Fruit fly (Drosophila melanogaster) whole organism, prepupa: ENCODE data around the gene CG33689.

ENCODE experiments used
- Blimp-1 ChIP-seq: fragments of 200-800 bp; sonication (Bioruptor generic); optimal IDR thresholded peaks from 3 replicates; lab custom pipeline; 2017; ENCODE audit warnings: missing biosample characterization, missing genetic modification characterization, mild to moderate bottlenecking, moderate library complexity, missing genetic modification reagents
- CG10669 ChIP-seq: fragments of 200-800 bp; sonication (Bioruptor generic); optimal IDR thresholded peaks from 3 replicates; lab custom pipeline; 2018; ENCODE audit warnings: missing biosample characterization, mild to moderate bottlenecking, missing genetic modification characterization, moderate library complexity
- CG11762 ChIP-seq: fragments of 200-800 bp; sonication (Bioruptor generic); optimal IDR thresholded peaks from 3 replicates; lab custom pipeline; 2016; ENCODE audit warnings: missing biosample characterization, missing genetic modification characterization; ENCODE audit not compliant: insufficient read depth
- CG11902 ChIP-seq: fragments of 200-800 bp; sonication (Bioruptor generic); optimal IDR thresholded peaks from 3 replicates; lab custom pipeline; 2016; ENCODE audit warnings: missing biosample characterization, missing genetic modification characterization
- CG15336 ChIP-seq: fragments of 200-800 bp; sonication (Bioruptor generic); IDR thresholded peaks from 2 replicates; pipeline ENCODE4 v1.3.6; 2022; ENCODE audit warnings: missing biosample characterization, missing genetic modification characterization
- CG1621 ChIP-seq: fragments of 200-800 bp; sonication (Bioruptor generic); optimal IDR thresholded peaks from 3 replicates; lab custom pipeline; 2018; ENCODE audit warnings: missing biosample characterization, mild to moderate bottlenecking, missing genetic modification characterization
- CG16779 ChIP-seq: fragments of 200-800 bp; sonication (Bioruptor generic); optimal IDR thresholded peaks from 3 replicates; lab custom pipeline; 2017; ENCODE audit warnings: missing biosample characterization, mild to moderate bottlenecking, missing genetic modification characterization
- CG31627 ChIP-seq: fragments of 200-800 bp; sonication (Bioruptor generic); optimal IDR thresholded peaks from 3 replicates; lab custom pipeline; 2016; ENCODE audit warnings: missing biosample characterization, missing genetic modification characterization
- CG32006 ChIP-seq: fragments of 200-800 bp; sonication (Bioruptor generic); optimal IDR thresholded peaks from 3 replicates; lab custom pipeline; 2017; ENCODE audit warnings: missing biosample characterization, mild to moderate bottlenecking, missing genetic modification characterization
- CG34406 ChIP-seq: fragments of 200-800 bp; sonication (Bioruptor generic); optimal IDR thresholded peaks from 3 replicates; lab custom pipeline; 2016; ENCODE audit warnings: missing biosample characterization, missing genetic modification characterization
- CG3919 ChIP-seq: fragments of 200-800 bp; sonication (Bioruptor generic); optimal IDR thresholded peaks from 3 replicates; lab custom pipeline; 2016; ENCODE audit warnings: missing biosample characterization, missing genetic modification characterization
- CG4318 ChIP-seq: fragments of 200-800 bp; sonication (Bioruptor generic); optimal IDR thresholded peaks from 3 replicates; lab custom pipeline; 2017; ENCODE audit warnings: missing biosample characterization, mild to moderate bottlenecking, missing genetic modification characterization
- CG6163 ChIP-seq: fragments of 200-800 bp; sonication (Bioruptor generic); IDR thresholded peaks from 3 replicates; pipeline ENCODE4 v1.3.6; 2022; ENCODE audit warnings: missing biosample characterization, missing genetic modification characterization
- CG6792 ChIP-seq: fragments of 200-800 bp; sonication (Bioruptor generic); optimal IDR thresholded peaks from 3 replicates; lab custom pipeline; 2016; ENCODE audit warnings: missing biosample characterization, missing genetic modification characterization
- CG6808 ChIP-seq: fragments of 200-800 bp; sonication (Bioruptor generic); optimal IDR thresholded peaks from 3 replicates; lab custom pipeline; 2017; ENCODE audit warnings: missing biosample characterization, missing genetic modification characterization, mild to moderate bottlenecking, moderate library complexity, missing genetic modification reagents
- CG7368 ChIP-seq: fragments of 200-800 bp; sonication (Bioruptor generic); optimal IDR thresholded peaks from 3 replicates; lab custom pipeline; 2016; ENCODE audit warnings: missing biosample characterization, missing genetic modification characterization
- CG8119 ChIP-seq: fragments of 200-800 bp; sonication (Bioruptor generic); IDR thresholded peaks from 3 replicates; pipeline ENCODE4 v1.3.6; 2022; ENCODE audit warnings: missing biosample characterization, missing genetic modification characterization
- CG8319 ChIP-seq: fragments of 200-800 bp; sonication (Bioruptor generic); optimal IDR thresholded peaks from 3 replicates; lab custom pipeline; 2016; ENCODE audit warnings: missing biosample characterization, missing genetic modification characterization
- CG8632 ChIP-seq: fragments of 200-800 bp; sonication (Bioruptor generic); optimal IDR thresholded peaks from 3 replicates; lab custom pipeline; 2016; ENCODE audit warnings: missing biosample characterization, missing genetic modification characterization
- CG9139 ChIP-seq: fragments of 200-800 bp; sonication (Bioruptor generic); optimal IDR thresholded peaks from 3 replicates; lab custom pipeline; 2017; ENCODE audit warnings: missing biosample characterization, mild to moderate bottlenecking, missing genetic modification characterization
- Eip78C ChIP-seq: fragments of 200-800 bp; sonication (Bioruptor generic); peaks from one replicate; lab custom pipeline; 2016; ENCODE audit warnings: missing biosample characterization, missing genetic modification characterization
- Ets21C ChIP-seq: fragments of 200-800 bp; sonication (Bioruptor generic); optimal IDR thresholded peaks from 3 replicates; lab custom pipeline; 2016; ENCODE audit warnings: missing biosample characterization, missing genetic modification characterization
- Ets96B ChIP-seq: fragments of 200-800 bp; optimal IDR thresholded peaks from 2 replicates; lab custom pipeline; 2019; ENCODE audit warnings: missing biosample characterization, mild to moderate bottlenecking, missing genetic modification characterization, moderate library complexity
- Hr38 ChIP-seq: sonication (Bioruptor generic); optimal IDR thresholded peaks from 2 replicates; lab custom pipeline; 2016; ENCODE audit warnings: missing biosample characterization, missing genetic modification characterization
- Hr39 ChIP-seq: fragments of 200-800 bp; sonication (Bioruptor generic); optimal IDR thresholded peaks from 2 replicates; lab custom pipeline; 2016; ENCODE audit warnings: missing biosample characterization, missing genetic modification characterization
- Lpt ChIP-seq: fragments of 200-800 bp; sonication (Bioruptor generic); optimal IDR thresholded peaks from 3 replicates; lab custom pipeline; 2016; ENCODE audit warnings: missing biosample characterization, missing genetic modification characterization
- Met ChIP-seq: fragments of 200-800 bp; sonication (Bioruptor generic); optimal IDR thresholded peaks from 3 replicates; lab custom pipeline; 2016; ENCODE audit warnings: missing biosample characterization, missing genetic modification characterization
- OdsH ChIP-seq: fragments of 200-800 bp; sonication (Bioruptor generic); optimal IDR thresholded peaks from 3 replicates; lab custom pipeline; 2016; ENCODE audit warnings: missing biosample characterization, missing genetic modification characterization
- Smox ChIP-seq: fragments of 200-800 bp; sonication (Bioruptor generic); optimal IDR thresholded peaks from 3 replicates; lab custom pipeline; 2016; ENCODE audit warnings: missing biosample characterization, missing genetic modification characterization
- Sox102F ChIP-seq: fragments of 200-800 bp; sonication (Bioruptor generic); optimal IDR thresholded peaks from 2 replicates; lab custom pipeline; 2016; ENCODE audit warnings: missing biosample characterization, mild to moderate bottlenecking, missing genetic modification characterization
- Sox14 ChIP-seq: fragments of 200-800 bp; sonication (Bioruptor generic); optimal IDR thresholded peaks from 3 replicates; lab custom pipeline; 2016; ENCODE audit warnings: missing biosample characterization, missing genetic modification characterization
- Sox15 ChIP-seq: fragments of 200-800 bp; sonication (Bioruptor generic); optimal IDR thresholded peaks from 3 replicates; lab custom pipeline; 2016; ENCODE audit warnings: missing biosample characterization, missing genetic modification characterization
- achi ChIP-seq: fragments of 200-800 bp; sonication (Bioruptor generic); optimal IDR thresholded peaks from 3 replicates; lab custom pipeline; 2016; ENCODE audit warnings: missing biosample characterization, missing genetic modification characterization
- acj6 ChIP-seq: fragments of 200-800 bp; sonication (Bioruptor generic); optimal IDR thresholded peaks from 3 replicates; lab custom pipeline; 2016; ENCODE audit warnings: missing biosample characterization, missing genetic modification characterization
- cyc ChIP-seq: fragments of 200-800 bp; sonication (Bioruptor generic); optimal IDR thresholded peaks from 3 replicates; lab custom pipeline; 2016; ENCODE audit warnings: missing biosample characterization, missing genetic modification characterization
- dsx ChIP-seq: fragments of 200-800 bp; optimal IDR thresholded peaks from 3 replicates; lab custom pipeline; 2019; ENCODE audit warnings: missing biosample characterization, mild to moderate bottlenecking, missing genetic modification characterization, moderate library complexity; ENCODE audit not compliant: poor library complexity, severe bottlenecking
- eg ChIP-seq: fragments of 200-800 bp; sonication (Bioruptor generic); IDR thresholded peaks from 3 replicates; pipeline ENCODE4 v1.3.6; 2022; ENCODE audit warnings: missing biosample characterization, missing genetic modification characterization
- fd59A ChIP-seq: fragments of 200-800 bp; sonication (Bioruptor generic); optimal IDR thresholded peaks from 2 replicates; lab custom pipeline; 2017; ENCODE audit warnings: missing biosample characterization, mild to moderate bottlenecking, missing genetic modification characterization, missing genetic modification reagents
- fd85E ChIP-seq: fragments of 200-800 bp; sonication (Bioruptor generic); optimal IDR thresholded peaks from 3 replicates; lab custom pipeline; 2016; ENCODE audit warnings: missing biosample characterization, missing genetic modification characterization
- fkh ChIP-seq: fragments of 200-800 bp; sonication (Bioruptor generic); optimal IDR thresholded peaks from 3 replicates; lab custom pipeline; 2017; ENCODE audit warnings: missing biosample characterization, mild to moderate bottlenecking, missing genetic modification characterization, moderate library complexity
- lz ChIP-seq: fragments of 200-800 bp; sonication (Bioruptor generic); optimal IDR thresholded peaks from 3 replicates; lab custom pipeline; 2016; ENCODE audit warnings: missing biosample characterization, missing genetic modification characterization
- pdm3 ChIP-seq: fragments of 200-800 bp; sonication (Bioruptor generic); optimal IDR thresholded peaks from 3 replicates; lab custom pipeline; 2016; ENCODE audit warnings: missing biosample characterization, missing genetic modification characterization
- salr ChIP-seq, 2 experiments: fragments of 200-800 bp; sonication (Bioruptor generic); optimal IDR thresholded peaks; 3 replicates each; lab custom pipeline; 2016 to 2018; ENCODE audit warnings: missing biosample characterization in 2 of 2, missing genetic modification characterization in 2 of 2, mild to moderate bottlenecking in 1 of 2
- spab ChIP-seq: fragments of 200-800 bp; sonication (Bioruptor generic); optimal IDR thresholded peaks from 2 replicates; lab custom pipeline; 2017; ENCODE audit warnings: missing biosample characterization, mild to moderate bottlenecking, missing genetic modification characterization, missing genetic modification reagents
- ss ChIP-seq, 2 experiments: fragments of 200-800 bp; sonication (Bioruptor generic); optimal IDR thresholded peaks; 2 replicates in 1 of 2; 3 replicates in 1 of 2; lab custom pipeline; 2017 to 2018; ENCODE audit warnings: mild to moderate bottlenecking in 2 of 2, missing biosample characterization in 2 of 2, missing genetic modification characterization in 2 of 2, moderate library complexity in 1 of 2
- svp ChIP-seq: fragments of 200-800 bp; sonication (Bioruptor generic); peaks from one replicate; lab custom pipeline; 2016; ENCODE audit warnings: missing biosample characterization, missing genetic modification characterization
- topi ChIP-seq: fragments of 200-800 bp; sonication (Bioruptor generic); optimal IDR thresholded peaks from 3 replicates; lab custom pipeline; 2016; ENCODE audit warnings: missing biosample characterization, missing genetic modification characterization
- vri ChIP-seq: fragments of 200-800 bp; sonication (Bioruptor generic); optimal IDR thresholded peaks from 3 replicates; lab custom pipeline; 2016; ENCODE audit warnings: missing biosample characterization, mild to moderate bottlenecking, missing genetic modification characterization

Gene CG33689

DNA sequence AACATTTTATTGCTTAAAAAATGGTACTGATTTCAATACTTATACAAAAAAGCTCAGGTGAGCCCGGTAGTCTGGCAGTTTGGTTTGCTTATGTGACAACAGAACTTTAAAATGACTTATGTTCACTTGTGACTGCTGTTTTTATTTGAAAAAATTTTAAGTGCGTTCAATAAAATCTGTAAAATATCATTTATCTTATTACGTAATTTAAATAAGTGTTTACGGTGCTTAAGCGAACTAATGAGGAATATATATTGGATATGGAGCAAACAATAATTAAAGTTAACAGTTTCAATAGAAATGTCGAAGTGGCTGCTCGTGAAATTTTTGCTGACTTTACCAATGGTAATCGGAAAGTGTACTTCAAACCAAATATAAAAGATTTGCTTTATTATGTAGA, 999 bp downstream of the CG33689 start, which contains the start of gene dls:
Gene dls, plus strand, starts transcription at position 301 of the 400 bp plus-strand sequence.
- TF ChIP-seq ss (GFP tag; optimal IDR thresholded peaks at IDR 0.05; lab: Kevin White, UChicago) (no peak), CG11902 (GFP tag; lab: Kevin White, UChicago) (no peak), CG7368 (GFP tag; lab: Kevin White, UChicago) (no peak), cyc (GFP tag; lab: Kevin White, UChicago) (no peak), Ets21C (no peak), CG8632 (GFP tag; lab: Kevin White, UChicago) (no peak), Sox14 (GFP tag; lab: Kevin White, UChicago) (no peak), dsx (no peak), CG3919 (GFP tag; lab: Kevin White, UChicago) (no peak)
- TF ChIP-seq, all 60 proteins: peak for 0

dm6 chr3L:16202550-16202949, 2.5 kb downstream of the CG33689 start:
- TF ChIP-seq CG6808 (GFP tag; lab: Kevin White, UChicago) (peak; percentile 66), CG16779 (tag; lab: Kevin White, UChicago) (no peak), Sox14 (GFP tag; lab: Kevin White, UChicago) (peak; percentile 56), lz (GFP tag; lab: Kevin White, UChicago) (peak; percentile 38), CG11762 (GFP tag; lab: Kevin White, UChicago) (no peak), salr (GFP tag; optimal IDR thresholded peaks at IDR 0.05; lab: Kevin White, UChicago) (no peak), Blimp-1 (GFP tag; lab: Kevin White, UChicago) (no peak), CG31627 (peak; percentile 53), Met (peak; percentile 63), CG10669 (GFP tag; lab: Kevin White, UChicago) (peak; percentile 52), cyc (GFP tag; lab: Kevin White, UChicago) (peak; percentile 31), CG6792 (peak; percentile 23), svp (GFP tag; lab: Kevin White, UChicago) (peak; percentile 83), CG8119 (peak; percentile 45; the same call in 1 of the 3 replicates), achi (GFP tag; lab: Kevin White, UChicago) (peak; percentile 30), eg (no peak), CG6163 (no peak), pdm3 (peak; percentile 53), dsx (no peak), fd59A (peak; percentile 48), CG34406 (GFP tag; lab: Kevin White, UChicago) (peak; percentile 30), Sox15 (GFP tag; lab: Kevin White, UChicago) (peak; percentile 10), Ets96B (peak; percentile 52), Hr39 (GFP tag; lab: Kevin White, UChicago) (peak; percentile 58), CG8632 (GFP tag; lab: Kevin White, UChicago) (peak; percentile 43), spab (GFP tag; lab: Kevin White, UChicago) (peak; percentile 62), acj6 (GFP tag; lab: Kevin White, UChicago) (peak; percentile 50), CG8319 (GFP tag; lab: Kevin White, UChicago) (peak; percentile 32), CG32006 (GFP tag; lab: Kevin White, UChicago) (peak; percentile 46), Sox102F (GFP tag; lab: Kevin White, UChicago) (peak; percentile 56), OdsH (GFP tag; lab: Kevin White, UChicago) (peak; percentile 28), Ets21C (no peak), Smox (GFP tag; lab: Kevin White, UChicago) (peak; percentile 57), CG15336 (0 out of 2 replicates have a peak, but pooled peaks have one; percentile 35), CG1621 (tag; lab: Kevin White, UChicago) (peak; percentile 26), Hr38 (GFP tag; lab: Kevin White, UChicago) (no peak), ss (GFP tag; optimal IDR thresholded peaks at IDR 0.05; lab: Kevin White, UChicago) (peak; percentile 12 to 40), fd85E (no peak), Lpt (GFP tag; lab: Kevin White, UChicago) (no peak), fkh (no peak), CG4318 (GFP tag; lab: Kevin White, UChicago) (no peak), CG11902 (GFP tag; lab: Kevin White, UChicago) (peak; percentile 0), CG3919 (GFP tag; lab: Kevin White, UChicago) (peak; percentile 71), Eip78C (GFP tag; lab: Kevin White, UChicago) (peak; percentile 92), CG9139 (GFP tag; lab: Kevin White, UChicago) (peak; percentile 44), vri (GFP tag; lab: Kevin White, UChicago) (peak; percentile 83), topi (GFP tag; lab: Kevin White, UChicago) (peak; percentile 45), CG7368 (GFP tag; lab: Kevin White, UChicago) (peak; percentile 23)
